Worm (Caenorhabditis elegans) whole organism, L2 larva: ENCODE results near the gene C53B7.6.
A peak's percentile ranks its signal among the peaks of the same experiment; 100 is the strongest.

Source experiments
- C34F6.9 ChIP-seq: fragments of 150-350 bp; optimal IDR thresholded peaks from 2 replicates; lab custom pipeline; 2014; ENCODE audit warnings: missing biosample characterization, missing genetic modification characterization
- F13H6.1 ChIP-seq: sonication (generic microtip); optimal IDR thresholded peaks from 2 replicates; lab custom pipeline; 2016; ENCODE audit warnings: missing genetic modification characterization, missing compliant biosample characterization
- R02D3.7 ChIP-seq: fragments of 150-350 bp; optimal IDR thresholded peaks from 2 replicates; lab custom pipeline; 2014; ENCODE audit warnings: missing biosample characterization, missing genetic modification characterization
- ZK546.5 ChIP-seq: sonication (generic microtip); optimal IDR thresholded peaks from 2 replicates; lab custom pipeline; 2017; ENCODE audit warnings: missing biosample characterization, missing genetic modification characterization
- alr-1 ChIP-seq: fragments of 150-350 bp; optimal IDR thresholded peaks from 2 replicates; lab custom pipeline; 2014; ENCODE audit warnings: missing biosample characterization, missing genetic modification characterization
- aly-2 ChIP-seq: fragments of 150-350 bp; optimal IDR thresholded peaks from 2 replicates; lab custom pipeline; 2014; ENCODE audit warnings: missing biosample characterization, missing genetic modification characterization
- blmp-1 ChIP-seq: sonication (generic microtip); optimal IDR thresholded peaks from 2 replicates; lab custom pipeline; 2017; ENCODE audit warnings: missing genetic modification characterization, mild to moderate bottlenecking, missing compliant biosample characterization, antibody characterized with exemption, moderate library complexity; ENCODE audit not compliant: insufficient read depth
- crh-2 ChIP-seq: sonication (generic microtip); optimal IDR thresholded peaks from 2 replicates; lab custom pipeline; 2017; ENCODE audit warnings: missing biosample characterization, missing genetic modification characterization
- egl-27 ChIP-seq: sonication (generic microtip); optimal IDR thresholded peaks from 3 replicates; lab custom pipeline; 2017; ENCODE audit warnings: missing biosample characterization, missing genetic modification reagents, missing genetic modification characterization
- elt-1 ChIP-seq: fragments of 150-350 bp; optimal IDR thresholded peaks from 2 replicates; lab custom pipeline; 2014; ENCODE audit warnings: missing biosample characterization, missing genetic modification characterization
- elt-3 ChIP-seq: sonication (generic microtip); optimal IDR thresholded peaks from 2 replicates; lab custom pipeline; 2017; ENCODE audit warnings: missing biosample characterization, missing genetic modification characterization
- fos-1 ChIP-seq: fragments of 150-350 bp; optimal IDR thresholded peaks from 2 replicates; lab custom pipeline; 2014; ENCODE audit warnings: missing biosample characterization, missing genetic modification characterization
- gmeb-1 ChIP-seq: fragments of 150-350 bp; optimal IDR thresholded peaks from 2 replicates; lab custom pipeline; 2014; ENCODE audit warnings: missing biosample characterization, missing genetic modification characterization
- lin-13 ChIP-seq: fragments of 150-350 bp; optimal IDR thresholded peaks from 2 replicates; lab custom pipeline; 2014; ENCODE audit warnings: missing biosample characterization, missing genetic modification reagents, missing genetic modification characterization
- lin-39 ChIP-seq: fragments of 150-350 bp; optimal IDR thresholded peaks from 2 replicates; lab custom pipeline; 2014; ENCODE audit warnings: missing biosample characterization, missing genetic modification reagents, missing genetic modification characterization
- lsy-2 ChIP-seq, 2 experiments: fragments of 150-350 bp in 1 of 2; sonication (generic microtip) in 1 of 2; optimal IDR thresholded peaks; 2 replicates each; lab custom pipeline; 2014 to 2017; ENCODE audit warnings: missing biosample characterization in 2 of 2, missing genetic modification characterization in 2 of 2
- mab-5 ChIP-seq: fragments of 150-350 bp; optimal IDR thresholded peaks from 2 replicates; lab custom pipeline; 2014; ENCODE audit warnings: missing biosample characterization, missing genetic modification characterization
- mbf-1 ChIP-seq: sonication (generic microtip); optimal IDR thresholded peaks from 2 replicates; lab custom pipeline; 2017; ENCODE audit warnings: missing biosample characterization, missing genetic modification characterization
- mdl-1 ChIP-seq, 2 experiments: fragments of 150-350 bp in 1 of 2; sonication (generic microtip) in 1 of 2; optimal IDR thresholded peaks; 2 replicates each; lab custom pipeline; 2017; ENCODE audit warnings: missing biosample characterization in 2 of 2, missing genetic modification characterization in 2 of 2
- nhr-10 ChIP-seq: sonication (generic microtip); optimal IDR thresholded peaks from 2 replicates; lab custom pipeline; 2017; ENCODE audit warnings: missing biosample characterization, missing genetic modification characterization
- nhr-11 ChIP-seq: fragments of 150-350 bp; optimal IDR thresholded peaks from 2 replicates; lab custom pipeline; 2014; ENCODE audit warnings: missing biosample characterization, missing genetic modification characterization
- nhr-12 ChIP-seq: fragments of 150-350 bp; optimal IDR thresholded peaks from 2 replicates; lab custom pipeline; 2014; ENCODE audit warnings: missing biosample characterization, missing genetic modification characterization
- nhr-129 ChIP-seq: fragments of 150-350 bp; optimal IDR thresholded peaks from 2 replicates; lab custom pipeline; 2014; ENCODE audit warnings: missing biosample characterization, missing genetic modification characterization
- nhr-21 ChIP-seq: fragments of 150-350 bp; optimal IDR thresholded peaks from 2 replicates; lab custom pipeline; 2014; ENCODE audit warnings: missing biosample characterization, missing genetic modification characterization
- nhr-237 ChIP-seq: fragments of 150-350 bp; optimal IDR thresholded peaks from 2 replicates; lab custom pipeline; 2014; ENCODE audit warnings: missing biosample characterization, missing genetic modification characterization
- nhr-25 ChIP-seq: fragments of 150-350 bp; sonication (generic microtip); optimal IDR thresholded peaks from 3 replicates; lab custom pipeline; 2014; ENCODE audit warnings: missing biosample characterization, missing genetic modification characterization
- skn-1 ChIP-seq: sonication (generic microtip); optimal IDR thresholded peaks from 2 replicates; lab custom pipeline; 2017; ENCODE audit warnings: missing biosample characterization, missing genetic modification characterization
- sma-3 ChIP-seq: sonication (generic microtip); optimal IDR thresholded peaks from 2 replicates; lab custom pipeline; 2016; ENCODE audit warnings: missing genetic modification reagents, missing genetic modification characterization, missing compliant biosample characterization
- sma-9 ChIP-seq, 2 experiments: fragments of 150-350 bp in 1 of 2; sonication (generic microtip) in 1 of 2; optimal IDR thresholded peaks; 2 replicates each; lab custom pipeline; 2014 to 2016; ENCODE audit warnings: missing genetic modification characterization in 2 of 2, mild to moderate bottlenecking in 1 of 2, missing biosample characterization in 1 of 2, missing compliant biosample characterization in 1 of 2, missing genetic modification reagents in 1 of 2, moderate library complexity in 1 of 2
- snpc-4 ChIP-seq: fragments of 150-350 bp; optimal IDR thresholded peaks from 2 replicates; lab custom pipeline; 2014; ENCODE audit warnings: missing biosample characterization, missing genetic modification characterization
- unc-39 ChIP-seq: fragments of 150-350 bp; optimal IDR thresholded peaks from 2 replicates; lab custom pipeline; 2014; ENCODE audit warnings: missing biosample characterization, missing genetic modification characterization
- unc-55 ChIP-seq: fragments of 150-350 bp; sonication (generic microtip); optimal IDR thresholded peaks from 3 replicates; lab custom pipeline; 2014; ENCODE audit warnings: missing biosample characterization, missing genetic modification reagents, missing genetic modification characterization
- ztf-4 ChIP-seq: fragments of 150-350 bp; optimal IDR thresholded peaks from 2 replicates; lab custom pipeline; 2014; ENCODE audit warnings: missing biosample characterization, missing genetic modification characterization

Gene C53B7.6

DNA sequence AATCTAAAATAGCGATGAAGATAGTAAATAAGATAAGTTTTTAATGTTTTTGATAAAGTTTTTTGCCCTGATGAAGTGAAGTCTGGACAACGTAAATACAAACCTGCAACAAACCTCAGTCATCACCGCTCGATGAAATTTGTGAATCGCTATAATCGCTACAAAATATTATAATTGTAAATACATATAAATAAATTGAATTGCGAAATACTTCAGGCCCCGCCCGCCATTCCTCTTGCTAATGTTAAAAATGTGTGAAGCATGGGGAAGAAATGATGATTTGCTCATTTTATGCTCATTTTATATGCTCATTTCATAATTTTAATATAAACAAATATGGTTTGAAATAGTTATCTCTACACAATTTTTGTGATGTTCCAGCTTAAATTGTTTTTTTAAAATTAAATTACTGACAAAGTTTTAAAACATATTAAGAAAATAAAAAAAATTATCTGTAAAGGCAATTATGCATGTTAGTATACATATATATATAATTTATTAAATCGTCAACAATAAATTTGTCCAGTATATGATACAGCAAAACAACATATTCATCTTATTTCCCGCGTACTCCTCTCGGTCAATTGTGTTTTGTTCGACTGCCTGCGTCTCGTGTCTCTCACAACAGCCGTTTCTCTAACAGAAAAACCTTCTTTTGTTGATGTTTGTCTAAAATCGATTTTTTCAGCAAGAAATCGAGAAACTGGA is 35.6 kb upstream of the C53B7.6 start, which contains the start of gene sid-5:
sid-5 (plus strand) TSS at position 658 of the 708 bp plus-strand sequence.
- TF ChIP-seq snpc-4 (tag; lab: Kevin White, UChicago) (no peak), nhr-25 (tag; lab: Kevin White, UChicago) (peak; percentile 8), nhr-129 (tag; lab: Kevin White, UChicago) (peak; percentile 7), gmeb-1 (tag; lab: Kevin White, UChicago) (no peak)

DNA sequence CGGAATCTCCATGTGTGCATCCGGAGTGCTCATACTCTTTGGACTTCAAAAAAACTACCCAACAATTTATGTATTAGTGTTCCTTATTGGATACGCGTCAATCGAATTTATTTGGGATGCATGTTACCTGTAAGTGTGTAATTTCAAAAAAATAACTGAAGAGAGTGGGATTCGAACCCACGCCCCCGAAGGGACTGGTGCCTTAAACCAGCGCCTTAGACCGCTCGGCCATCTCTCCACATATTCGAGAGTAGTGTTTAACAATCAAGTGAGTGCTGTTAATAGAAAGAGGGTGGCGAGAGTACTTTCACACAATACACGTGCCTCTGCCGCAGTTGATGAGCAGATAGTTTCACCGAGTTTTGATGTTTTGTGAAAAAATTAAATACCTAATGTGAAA is 34.4 kb upstream of the C53B7.6 start:
- TF ChIP-seq lsy-2 (tag; optimal IDR thresholded peaks at IDR 0.05; lab: Kevin White, UChicago) (peak; percentile 37 to 41), nhr-25 (tag; lab: Kevin White, UChicago) (peak; percentile 7), F13H6.1 (tag; lab: Kevin White, UChicago) (peak; percentile 55), elt-1 (tag; lab: Kevin White, UChicago) (no peak), ztf-4 (tag; lab: Kevin White, UChicago) (no peak), sma-3 (GFP tag; lab: Kevin White, UChicago) (peak; percentile 58), egl-27 (tag; lab: Kevin White, UChicago) (no peak), snpc-4 (tag; lab: Kevin White, UChicago) (no peak), alr-1 (tag; lab: Kevin White, UChicago) (no peak), mab-5 (no peak), elt-3 (no peak), unc-39 (tag; lab: Kevin White, UChicago) (no peak), nhr-12 (tag; lab: Kevin White, UChicago) (no peak), mdl-1 (tag; optimal IDR thresholded peaks at IDR 0.05; lab: Kevin White, UChicago) (peak; percentile 11 to 53), nhr-129 (tag; lab: Kevin White, UChicago) (peak; percentile 74), lin-39 (tag; lab: Kevin White, UChicago) (no peak), C34F6.9 (tag; lab: Kevin White, UChicago) (peak; percentile 11), sma-9 (GFP tag; optimal IDR thresholded peaks at IDR 0.05; lab: Kevin White, UChicago) (peak; percentile 46), sma-9 (tag; optimal IDR thresholded peaks at IDR 0.05; lab: Kevin White, UChicago) (no peak), fos-1 (peak; percentile 25), unc-55 (GFP tag; lab: Kevin White, UChicago) (peak; percentile 74), crh-2 (tag; lab: Kevin White, UChicago) (peak; percentile 53), lin-13 (GFP tag; lab: Kevin White, UChicago) (peak; percentile 36), ZK546.5 (tag; lab: Kevin White, UChicago) (no peak), nhr-21 (tag; lab: Kevin White, UChicago) (peak; percentile 21), nhr-11 (tag; lab: Kevin White, UChicago) (no peak)

DNA sequence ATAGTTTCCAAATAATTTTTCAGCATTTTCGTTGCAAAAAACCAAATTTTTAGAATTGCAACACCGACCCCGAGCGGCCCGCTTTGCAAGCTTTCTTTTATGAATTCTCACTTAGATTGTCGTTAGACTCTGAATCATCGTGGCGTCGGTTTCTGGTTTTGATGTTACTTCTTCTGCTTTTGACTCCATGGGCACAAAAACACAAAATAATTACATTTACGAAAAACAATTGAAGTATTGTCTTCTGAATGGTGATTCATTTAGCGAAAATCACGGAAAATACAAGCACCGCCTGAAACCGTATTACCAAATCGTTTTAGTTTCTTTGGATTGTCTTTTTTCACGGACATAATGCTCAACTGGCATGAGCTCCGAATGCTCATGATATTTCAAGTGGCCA is 32.5 kb upstream of the C53B7.6 start, which contains the start of gene pes-23:
pes-23 (plus strand) TSS at position 301 of the 400 bp plus-strand sequence.
- no peak for TF ChIP-seq aly-2 (tag; lab: Kevin White, UChicago)
- TF ChIP-seq nhr-10 (tag; lab: Kevin White, UChicago), result no peak
- no peak for TF ChIP-seq unc-39 (tag; lab: Kevin White, UChicago)
- no peak for TF ChIP-seq gmeb-1 (tag; lab: Kevin White, UChicago)
- no peak for TF ChIP-seq sma-9 (GFP tag; optimal IDR thresholded peaks at IDR 0.05; lab: Kevin White, UChicago)
- no peak for TF ChIP-seq sma-9 (tag; optimal IDR thresholded peaks at IDR 0.05; lab: Kevin White, UChicago)
- no peak for TF ChIP-seq elt-1 (tag; lab: Kevin White, UChicago)
- no peak for TF ChIP-seq skn-1 (tag; lab: Kevin White, UChicago)
- TF ChIP-seq alr-1 (tag; lab: Kevin White, UChicago), result no peak
- no peak for TF ChIP-seq C34F6.9 (tag; lab: Kevin White, UChicago)
- TF ChIP-seq nhr-129 (tag; lab: Kevin White, UChicago), result no peak
- TF ChIP-seq lsy-2 (tag; optimal IDR thresholded peaks at IDR 0.05; lab: Kevin White, UChicago), result no peak
- TF ChIP-seq sma-3 (GFP tag; lab: Kevin White, UChicago), result no peak
- TF ChIP-seq ztf-4 (tag; lab: Kevin White, UChicago), result no peak
- TF ChIP-seq mbf-1 (tag; lab: Kevin White, UChicago), result no peak
- TF ChIP-seq egl-27 (tag; lab: Kevin White, UChicago), result no peak
- TF ChIP-seq elt-3, result no peak
- TF ChIP-seq R02D3.7, result no peak
- TF ChIP-seq, all 48 proteins: peak for 0

DNA sequence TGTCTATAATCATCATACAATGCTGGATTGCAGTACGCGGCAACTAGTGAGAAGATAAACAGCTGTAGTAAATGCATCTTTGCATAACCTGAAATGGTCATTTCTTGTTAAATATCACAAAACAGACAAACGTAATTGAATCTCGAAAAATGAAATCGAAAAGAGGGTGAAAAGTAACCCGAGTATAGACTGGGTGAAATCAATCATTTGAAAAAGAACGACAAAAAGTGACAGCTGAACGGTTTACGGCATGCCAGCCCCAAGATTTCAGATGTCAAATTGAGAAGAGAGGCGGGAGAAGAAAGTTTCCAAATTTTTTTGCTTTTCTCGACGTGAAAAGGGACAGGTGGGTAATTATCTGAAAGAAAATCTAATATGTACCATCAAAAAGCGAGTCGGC is 31.3 kb upstream of the C53B7.6 start, which contains the start of gene F14B8.4:
F14B8.4 (minus strand) TSS at position 101 of the 400 bp plus-strand sequence.
- TF ChIP-seq ZK546.5 (tag; lab: Kevin White, UChicago) (no peak), blmp-1 (no peak), sma-3 (GFP tag; lab: Kevin White, UChicago) (no peak), gmeb-1 (tag; lab: Kevin White, UChicago) (no peak), alr-1 (tag; lab: Kevin White, UChicago) (no peak), nhr-237 (tag; lab: Kevin White, UChicago) (no peak), elt-1 (tag; lab: Kevin White, UChicago) (no peak), C34F6.9 (tag; lab: Kevin White, UChicago) (no peak), nhr-25 (tag; lab: Kevin White, UChicago) (no peak), sma-9 (GFP tag; optimal IDR thresholded peaks at IDR 0.05; lab: Kevin White, UChicago) (no peak), sma-9 (tag; optimal IDR thresholded peaks at IDR 0.05; lab: Kevin White, UChicago) (no peak), lin-13 (GFP tag; lab: Kevin White, UChicago) (no peak), nhr-10 (tag; lab: Kevin White, UChicago) (no peak)
